Worm (Caenorhabditis elegans): ENCODE results near the gene C25A8.2.

DNA sequence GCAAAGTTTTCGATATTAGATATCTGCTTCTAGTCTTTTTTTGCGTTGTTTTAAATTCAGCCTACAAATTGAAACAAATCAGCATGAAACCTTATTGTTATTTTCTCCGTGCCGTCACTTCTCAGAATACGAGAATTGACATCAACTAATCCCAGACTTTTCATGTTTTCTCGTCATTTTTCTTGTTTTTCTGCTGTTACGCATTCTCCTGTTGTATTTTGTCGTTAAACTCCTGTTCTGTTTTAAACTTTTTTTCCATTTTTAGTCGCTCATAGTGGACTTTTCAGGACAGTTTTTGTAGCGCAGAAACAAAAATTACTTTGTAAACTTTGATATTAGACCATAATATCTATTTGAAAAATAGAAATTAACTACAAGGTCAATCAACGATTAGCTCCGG lies 12.6 kb downstream of the C25A8.2 start:
- TF ChIP-seq R02D3.7 (tag; optimal IDR thresholded peaks at IDR 0.05) (no peak), nhr-11 (tag; optimal IDR thresholded peaks at IDR 0.05) (no peak), zag-1 (tag; optimal IDR thresholded peaks at IDR 0.05) (no peak), fos-1 (tag; optimal IDR thresholded peaks at IDR 0.05) (no peak), lin-39 (tag; optimal IDR thresholded peaks at IDR 0.05) (no peak), nhr-6 (tag; optimal IDR thresholded peaks at IDR 0.05) (no peak), C34F6.9 (tag; optimal IDR thresholded peaks at IDR 0.05) (no peak), mdl-1 (tag; optimal IDR thresholded peaks at IDR 0.05) (no peak), skn-1 (tag; optimal IDR thresholded peaks at IDR 0.05) (no peak), elt-1 (tag; optimal IDR thresholded peaks at IDR 0.05) (no peak), aly-2 (tag; optimal IDR thresholded peaks at IDR 0.05) (no peak), ZK546.5 (tag; optimal IDR thresholded peaks at IDR 0.05) (no peak)

Data from whole organism, L2 larva.